Fruit fly (Drosophila melanogaster): ENCODE data around the gene Cyp28a5.

Cyp28a5 gene

DNA sequence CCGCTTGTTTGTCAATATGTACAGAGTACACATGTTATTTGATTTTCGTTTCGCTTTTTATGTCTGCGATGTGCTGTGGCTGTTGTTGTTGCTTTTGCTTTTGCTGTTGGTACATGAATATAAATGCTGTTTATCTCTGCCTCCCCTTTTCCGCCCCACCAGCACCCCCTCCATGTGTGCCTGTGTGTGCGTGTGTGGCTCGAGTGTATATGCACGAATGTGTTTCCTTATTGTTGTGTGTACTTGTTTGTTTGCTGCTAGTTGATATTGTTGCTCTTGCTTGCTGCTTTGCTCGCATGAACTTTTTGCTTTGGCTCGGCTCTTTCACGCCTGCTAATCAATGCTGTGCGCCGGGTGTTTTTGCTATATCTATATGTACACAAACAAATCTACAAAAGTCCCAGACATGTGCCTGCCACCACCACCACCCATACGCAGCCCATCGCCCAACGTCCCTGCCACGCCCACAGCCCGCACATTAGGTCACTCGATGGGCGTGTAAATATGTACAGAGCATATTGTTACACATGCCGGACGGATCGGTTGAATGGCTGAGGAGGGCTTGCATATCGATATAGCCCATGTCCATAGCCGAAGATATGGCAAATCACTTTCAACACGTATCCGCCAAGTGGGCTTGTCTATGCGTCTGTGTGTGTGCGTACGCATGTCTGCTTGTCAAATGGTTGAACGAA lies 47.1 kb downstream of the Cyp28a5 start:
- TF ChIP-seq tio (GFP tag; optimal IDR thresholded peaks at IDR 0.05) (peak; percentile 99), hbn (GFP tag; IDR thresholded peaks at IDR 0.05; ENCODE audit: partially characterized antibody) (no peak), YL-1 (GFP tag; optimal IDR thresholded peaks at IDR 0.05) (peak; percentile 100), CG3838 (GFP tag; optimal IDR thresholded peaks at IDR 0.05) (peak; percentile 100), Hr3 (GFP tag; optimal IDR thresholded peaks at IDR 0.05) (peak; percentile 97), CG10366 (GFP tag; IDR thresholded peaks at IDR 0.05) (peak; percentile 95), pita (GFP tag; optimal IDR thresholded peaks at IDR 0.05) (no peak), CG30431 (GFP tag; optimal IDR thresholded peaks at IDR 0.05) (peak; percentile 99), Sry-β (GFP tag; optimal IDR thresholded peaks at IDR 0.05) (peak; percentile 85), her (GFP tag; optimal IDR thresholded peaks at IDR 0.05) (peak; percentile 98), CkIIα-i1 (GFP tag; IDR thresholded peaks at IDR 0.05) (peak; percentile 98), kay (GFP tag; optimal IDR thresholded peaks at IDR 0.05) (peak; percentile 99), Pdp1 (GFP tag; optimal IDR thresholded peaks at IDR 0.05) (peak; percentile 95 to 98), CG6272 (GFP tag; IDR thresholded peaks at IDR 0.05) (peak; percentile 41), CG33213 (GFP tag; optimal IDR thresholded peaks at IDR 0.05) (peak; percentile 100), Six4 (GFP tag; optimal IDR thresholded peaks at IDR 0.05) (peak; percentile 99), CG18011 (GFP tag; optimal IDR thresholded peaks at IDR 0.05) (peak; percentile 91), ems (GFP tag; optimal IDR thresholded peaks at IDR 0.05) (peak; percentile 98), CG14710 (tag; optimal IDR thresholded peaks at IDR 0.05) (peak; percentile 98), Opbp (GFP tag; IDR thresholded peaks at IDR 0.05; ENCODE audit: partially characterized antibody) (no peak), dmrt99B (tag; optimal IDR thresholded peaks at IDR 0.05) (peak; percentile 98), Sox102F (GFP tag; optimal IDR thresholded peaks at IDR 0.05) (peak; percentile 99), CoRest (tag; optimal IDR thresholded peaks at IDR 0.05) (peak; percentile 98), gcm2 (GFP tag; optimal IDR thresholded peaks at IDR 0.05) (peak; percentile 99), CG11085 (GFP tag; IDR thresholded peaks at IDR 0.05) (peak; percentile 97), C15 (GFP tag; IDR thresholded peaks at IDR 0.05) (peak; percentile 96), sens (GFP tag) (peak; percentile 100), sima (GFP tag; optimal IDR thresholded peaks at IDR 0.05) (peak; percentile 97), az2 (GFP tag; optimal IDR thresholded peaks at IDR 0.05) (peak; percentile 90), stc (GFP tag; IDR thresholded peaks at IDR 0.05) (peak; percentile 98), Adf1 (GFP tag; IDR thresholded peaks at IDR 0.05) (peak; percentile 87), pnt (GFP tag; optimal IDR thresholded peaks at IDR 0.05) (peak; percentile 99), Myb (GFP tag; optimal IDR thresholded peaks at IDR 0.05) (peak; percentile 91), Hey (tag; optimal IDR thresholded peaks at IDR 0.05) (peak; percentile 100), fd64A (GFP tag; optimal IDR thresholded peaks at IDR 0.05) (peak; percentile 100), crol (GFP tag; IDR thresholded peaks at IDR 0.05) (peak; percentile 99), trem (tag; optimal IDR thresholded peaks at IDR 0.05) (peak; percentile 93), CG16815 (GFP tag; optimal IDR thresholded peaks at IDR 0.05) (peak; percentile 91), salm (tag; optimal IDR thresholded peaks at IDR 0.05) (peak; percentile 99), lov (optimal IDR thresholded peaks at IDR 0.05) (no peak), lov (GFP tag; IDR thresholded peaks at IDR 0.05) (peak; percentile 99), CG15514 (GFP tag; optimal IDR thresholded peaks at IDR 0.05) (peak; percentile 96), Ets97D (GFP tag; optimal IDR thresholded peaks at IDR 0.05) (peak; percentile 92), MESR4 (GFP tag; optimal IDR thresholded peaks at IDR 0.05) (peak; percentile 77), tna (GFP tag; IDR thresholded peaks at IDR 0.05; ENCODE audit: partially characterized antibody) (0 out of 2 replicates have a peak, but pooled peaks have one; percentile 35), maf-S (GFP tag; optimal IDR thresholded peaks at IDR 0.05) (peak; percentile 99), CG4404 (GFP tag; IDR thresholded peaks at IDR 0.05) (peak; percentile 88), ro (GFP tag; IDR thresholded peaks at IDR 0.05) (peak; percentile 95), Gsc (GFP tag; IDR thresholded peaks at IDR 0.05) (peak; percentile 60; the same call in 1 of the 2 replicates), tin (GFP tag; optimal IDR thresholded peaks at IDR 0.05) (peak; percentile 95)
